Fruit fly (Drosophila melanogaster): ENCODE data around the gene js.

The js gene

DNA sequence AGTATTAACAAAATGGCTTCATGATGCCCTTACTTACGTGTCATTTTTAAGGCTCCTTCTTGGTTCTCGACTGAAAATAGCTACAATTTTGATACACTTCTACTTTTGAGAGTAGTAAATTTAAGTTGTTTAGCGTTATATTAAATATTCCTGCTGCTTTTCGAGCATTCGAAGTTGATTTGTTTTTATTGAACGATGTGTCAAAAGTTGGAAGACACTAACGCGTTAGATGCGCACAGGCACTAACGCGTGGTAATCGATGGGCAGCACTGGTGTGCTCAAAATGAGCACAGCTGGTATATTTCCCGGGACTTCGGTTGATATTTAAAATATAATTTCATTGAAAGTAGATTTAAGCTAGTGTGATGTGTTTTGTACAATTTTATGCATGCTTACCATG is 9.0 kb downstream of the js start, which contains the start of gene CG17931 (continued):
- TF ChIP-seq CG6654 (GFP tag; optimal IDR thresholded peaks at IDR 0.05): no peak
- peak; percentile 14 for TF ChIP-seq CG12769 (tag; optimal IDR thresholded peaks at IDR 0.05)
- TF ChIP-seq CG2889 (GFP tag; IDR thresholded peaks at IDR 0.05): no peak
- no peak for TF ChIP-seq Dek (tag; optimal IDR thresholded peaks at IDR 0.05)
- TF ChIP-seq seq (GFP tag; IDR thresholded peaks at IDR 0.05): no peak
- TF ChIP-seq CG6854 (GFP tag; optimal IDR thresholded peaks at IDR 0.05): no peak
- no peak for TF ChIP-seq CG18599 (GFP tag; optimal IDR thresholded peaks at IDR 0.05)
- no peak for TF ChIP-seq Dfd (GFP tag; optimal IDR thresholded peaks at IDR 0.05)
- no peak for TF ChIP-seq gsb (GFP tag; IDR thresholded peaks at IDR 0.05)
- peak; percentile 53 for TF ChIP-seq Dref (GFP tag; IDR thresholded peaks at IDR 0.05)
- peak; percentile 36 for TF ChIP-seq D19A (tag; optimal IDR thresholded peaks at IDR 0.05)
- no peak for TF ChIP-seq H2.0 (GFP tag; IDR thresholded peaks at IDR 0.05)
- no peak for TF ChIP-seq Kr (GFP tag; optimal IDR thresholded peaks at IDR 0.05)
- TF ChIP-seq CG8089 (GFP tag; optimal IDR thresholded peaks at IDR 0.05): no peak
- TF ChIP-seq CG10209 (GFP tag; optimal IDR thresholded peaks at IDR 0.05): no peak
- TF ChIP-seq stwl (tag; optimal IDR thresholded peaks at IDR 0.05): peak; percentile 90
- TF ChIP-seq dysf (GFP tag; IDR thresholded peaks at IDR 0.05): no peak
- no peak for TF ChIP-seq Lpt (GFP tag; optimal IDR thresholded peaks at IDR 0.05)
- TF ChIP-seq CG17361 (GFP tag; IDR thresholded peaks at IDR 0.05): peak; percentile 35; the same call in 1 of the 3 replicates
- TF ChIP-seq CG11456 (GFP tag; IDR thresholded peaks at IDR 0.05): no peak
- TF ChIP-seq corto (GFP tag; optimal IDR thresholded peaks at IDR 0.05): no peak
- TF ChIP-seq Dad (GFP tag; optimal IDR thresholded peaks at IDR 0.05): no peak
- TF ChIP-seq CG15696 (tag; optimal IDR thresholded peaks at IDR 0.05): no peak
- TF ChIP-seq CG3281 (GFP tag; optimal IDR thresholded peaks at IDR 0.05): no peak
- peak; percentile 31 for TF ChIP-seq tap (tag; optimal IDR thresholded peaks at IDR 0.05)
- TF ChIP-seq CG4820 (GFP tag; optimal IDR thresholded peaks at IDR 0.05): no peak
- TF ChIP-seq zfh2 (GFP tag; optimal IDR thresholded peaks at IDR 0.05): no peak
- peak; percentile 20 for TF ChIP-seq NC2β (GFP tag; optimal IDR thresholded peaks at IDR 0.05)
- no peak for TF ChIP-seq CG9876 (GFP tag; optimal IDR thresholded peaks at IDR 0.05)
- no peak for TF ChIP-seq trh (GFP tag; optimal IDR thresholded peaks at IDR 0.05)
- TF ChIP-seq CHES-1-like (GFP tag; optimal IDR thresholded peaks at IDR 0.05): peak; percentile 20
- no peak for TF ChIP-seq sd (tag; optimal IDR thresholded peaks at IDR 0.05)
- TF ChIP-seq D19B (GFP tag; optimal IDR thresholded peaks at IDR 0.05): no peak
- TF ChIP-seq CG13424 (tag; optimal IDR thresholded peaks at IDR 0.05): no peak
- peak; percentile 10 for TF ChIP-seq CG15479 (GFP tag; optimal IDR thresholded peaks at IDR 0.05)
- no peak for TF ChIP-seq CG8478 (optimal IDR thresholded peaks at IDR 0.05)
- no peak for TF ChIP-seq CG2875 (GFP tag; optimal IDR thresholded peaks at IDR 0.05)
- TF ChIP-seq CG12071 (GFP tag; optimal IDR thresholded peaks at IDR 0.05): no peak
- TF ChIP-seq CG33557 (GFP tag; optimal IDR thresholded peaks at IDR 0.05): no peak
- no peak for TF ChIP-seq MTF-1 (GFP tag; optimal IDR thresholded peaks at IDR 0.05; ENCODE audit: borderline replicate concordance)
- no peak for TF ChIP-seq CG10462 (GFP tag; optimal IDR thresholded peaks at IDR 0.05)
- TF ChIP-seq CG10431 (GFP tag; optimal IDR thresholded peaks at IDR 0.05): no peak
- TF ChIP-seq knrl (GFP tag; IDR thresholded peaks at IDR 0.05; ENCODE audit: partially characterized antibody): no peak; the same call in 2 of the 3 replicates
- no peak for TF ChIP-seq C15 (GFP tag; IDR thresholded peaks at IDR 0.05)
- no peak for TF ChIP-seq Side (GFP tag; optimal IDR thresholded peaks at IDR 0.05)
- TF ChIP-seq CG34376 (GFP tag; optimal IDR thresholded peaks at IDR 0.05): no peak
- no peak for TF ChIP-seq Fer2 (tag; optimal IDR thresholded peaks at IDR 0.05)
- no peak for TF ChIP-seq Antp (GFP tag; optimal IDR thresholded peaks at IDR 0.05)
- TF ChIP-seq Asciz (GFP tag; optimal IDR thresholded peaks at IDR 0.05): no peak
- TF ChIP-seq PHDP (tag; optimal IDR thresholded peaks at IDR 0.05): no peak
- TF ChIP-seq CG7271 (tag; optimal IDR thresholded peaks at IDR 0.05): no peak
- peak; percentile 62 for TF ChIP-seq CG15514 (GFP tag; optimal IDR thresholded peaks at IDR 0.05)
